Worm (Caenorhabditis elegans): Measurements from ENCODE around the gene tag-234.

ce11 chrII:5899865-5900486 lies 36.0 kb downstream of the tag-234 start:
- TF ChIP-seq lin-13 (GFP tag; optimal IDR thresholded peaks at IDR 0.05): no peak
- no peak for TF ChIP-seq lsy-2 (tag; optimal IDR thresholded peaks at IDR 0.05)
- no peak for TF ChIP-seq nhr-77 (tag; optimal IDR thresholded peaks at IDR 0.05)
- TF ChIP-seq elt-1 (tag; optimal IDR thresholded peaks at IDR 0.05): no peak
- TF ChIP-seq unc-55 (GFP tag; optimal IDR thresholded peaks at IDR 0.05): no peak
- no peak for TF ChIP-seq ztf-11 (tag; optimal IDR thresholded peaks at IDR 0.05)
- TF ChIP-seq ztf-4 (tag; optimal IDR thresholded peaks at IDR 0.05): no peak

Data from whole organism, L2 larva.